Fruit fly (Drosophila melanogaster): ENCODE measurements around the gene CG12947.

DNA sequence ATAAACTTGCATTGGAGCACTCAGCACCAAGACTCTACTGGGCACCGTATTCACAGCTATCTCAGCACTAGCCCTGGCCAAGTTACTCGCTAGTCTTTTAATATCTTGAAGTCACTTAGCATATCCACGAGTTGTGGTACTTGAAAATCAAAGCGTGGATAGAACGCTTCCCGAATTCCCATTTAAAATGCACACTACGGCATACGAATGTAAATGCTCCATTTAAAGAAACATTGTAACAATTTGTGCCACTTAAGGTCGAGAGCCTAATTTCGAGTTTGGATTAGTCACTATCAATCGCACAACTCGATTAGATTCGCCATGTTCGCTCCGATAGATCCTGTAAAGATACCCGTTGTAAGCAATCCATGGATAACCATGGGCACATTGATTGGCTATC is 34.0 kb downstream of the CG12947 start, which contains the start of gene eloF:
- no peak for TF ChIP-seq EcR (GFP tag; optimal IDR thresholded peaks at IDR 0.05)
- TF ChIP-seq CG4496 (GFP tag; IDR thresholded peaks at IDR 0.05): no peak
- no peak for TF ChIP-seq Pif1B (GFP tag; optimal IDR thresholded peaks at IDR 0.05)
- no peak for TF ChIP-seq fd96Ca (GFP tag; IDR thresholded peaks at IDR 0.05)
